Worm (Caenorhabditis elegans): Measurements from ENCODE around the gene F28B12.1.

The F28B12.1 gene

DNA sequence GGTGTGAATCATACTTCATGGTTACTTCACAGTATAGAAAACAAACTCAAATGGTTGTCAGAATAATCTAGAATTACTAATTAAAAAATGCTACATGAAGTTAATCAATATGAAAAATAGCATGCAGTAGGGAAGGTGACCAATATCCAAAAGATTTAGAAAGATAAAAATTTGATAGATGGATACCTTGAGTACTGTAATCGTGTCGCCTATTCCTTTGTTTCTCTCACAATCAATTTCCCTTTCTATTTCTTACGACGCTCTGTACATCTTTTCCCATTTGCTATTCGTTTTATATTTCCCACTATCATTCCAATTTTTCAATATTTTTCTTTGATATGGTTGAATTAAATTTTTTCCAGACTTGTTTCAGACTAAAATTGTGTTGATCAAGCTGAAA, 18.6 kb downstream of the F28B12.1 start, which contains the start of gene B0034.7:
Gene B0034.7 (plus strand): TSS at position 301 of the 400 bp plus-strand sequence.
- TF ChIP-seq ztf-4 (tag; optimal IDR thresholded peaks at IDR 0.05) (no peak), sem-4 (tag; optimal IDR thresholded peaks at IDR 0.05) (no peak), R02D3.7 (tag; optimal IDR thresholded peaks at IDR 0.05) (no peak), unc-62 (GFP tag; optimal IDR thresholded peaks at IDR 0.05) (no peak), mab-5 (tag; optimal IDR thresholded peaks at IDR 0.05) (no peak), nhr-77 (tag; optimal IDR thresholded peaks at IDR 0.05) (no peak), elt-3 (tag; optimal IDR thresholded peaks at IDR 0.05) (no peak), sma-3 (GFP tag; optimal IDR thresholded peaks at IDR 0.05) (no peak), alr-1 (tag; optimal IDR thresholded peaks at IDR 0.05) (no peak), ztf-11 (tag; optimal IDR thresholded peaks at IDR 0.05) (no peak), lsy-2 (tag; optimal IDR thresholded peaks at IDR 0.05) (no peak), mdl-1 (tag; optimal IDR thresholded peaks at IDR 0.05) (no peak), nhr-6 (tag; optimal IDR thresholded peaks at IDR 0.05) (no peak), blmp-1 (tag; optimal IDR thresholded peaks at IDR 0.05; ENCODE audit: insufficient read depth) (no peak), unc-39 (tag; optimal IDR thresholded peaks at IDR 0.05) (no peak), ZK546.5 (tag; optimal IDR thresholded peaks at IDR 0.05) (no peak), zag-1 (tag; optimal IDR thresholded peaks at IDR 0.05) (no peak)

DNA sequence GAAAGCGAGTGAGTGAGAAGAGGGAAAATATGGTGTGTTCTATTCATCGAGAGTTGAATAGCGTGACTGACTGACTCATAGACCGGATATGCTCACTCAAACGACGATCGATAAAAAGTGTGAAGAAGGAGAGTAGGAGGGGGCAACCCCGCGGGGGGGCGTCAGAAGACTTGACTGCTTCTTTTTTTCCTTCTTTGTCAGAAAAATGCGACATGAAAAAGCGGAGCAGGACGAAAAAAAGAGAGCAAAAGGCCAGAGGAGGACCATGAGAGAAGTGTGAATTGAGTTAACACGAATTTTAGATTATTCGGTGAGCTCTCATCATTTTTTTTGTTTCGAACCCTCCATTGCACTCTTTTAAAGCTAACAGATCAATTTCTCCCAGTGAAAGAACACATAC, 19.6 kb downstream of the F28B12.1 start:
- TF ChIP-seq ceh-82 (tag; optimal IDR thresholded peaks at IDR 0.05) = no peak
- TF ChIP-seq sma-9 (GFP tag; optimal IDR thresholded peaks at IDR 0.05) = peak; percentile 34
- no peak for TF ChIP-seq sma-9 (tag; optimal IDR thresholded peaks at IDR 0.05)
- no peak for TF ChIP-seq mbf-1 (tag; optimal IDR thresholded peaks at IDR 0.05)
- peak in 1 of 2 experiments; percentile 6 for TF ChIP-seq lsy-2 (tag; optimal IDR thresholded peaks at IDR 0.05)
- TF ChIP-seq elt-1 (tag; optimal IDR thresholded peaks at IDR 0.05) = no peak
- no peak for TF ChIP-seq lin-11 (tag; optimal IDR thresholded peaks at IDR 0.05)
- no peak for TF ChIP-seq nhr-11 (tag; optimal IDR thresholded peaks at IDR 0.05)
- no peak for TF ChIP-seq alr-1 (tag; optimal IDR thresholded peaks at IDR 0.05)
- no peak for TF ChIP-seq ztf-11 (tag; optimal IDR thresholded peaks at IDR 0.05)
- no peak for TF ChIP-seq ama-1 (optimal IDR thresholded peaks at IDR 0.05)
- peak; percentile 23 for TF ChIP-seq zag-1 (tag; optimal IDR thresholded peaks at IDR 0.05)
- TF ChIP-seq unc-39 (tag; optimal IDR thresholded peaks at IDR 0.05) = no peak

ce11 chrII:5964962-5965361, 22.2 kb downstream of the F28B12.1 start:
- TF ChIP-seq nhr-21 (tag; optimal IDR thresholded peaks at IDR 0.05) (peak; percentile 16), dmd-4 (tag; optimal IDR thresholded peaks at IDR 0.05) (peak; percentile 54), ztf-1 (GFP tag; conservative IDR thresholded peaks at IDR 0.05) (no peak)

- TF ChIP-seq dmd-4 (tag; optimal IDR thresholded peaks at IDR 0.05) (no peak), C34F6.9 (tag; optimal IDR thresholded peaks at IDR 0.05) (peak; percentile 39), nhr-25 (tag; optimal IDR thresholded peaks at IDR 0.05) (no peak), mdl-1 (tag; optimal IDR thresholded peaks at IDR 0.05) (no peak), crh-2 (tag; optimal IDR thresholded peaks at IDR 0.05) (no peak), nhr-12 (tag; optimal IDR thresholded peaks at IDR 0.05) (no peak), ceh-16 (tag; optimal IDR thresholded peaks at IDR 0.05) (no peak), nhr-23 (tag; optimal IDR thresholded peaks at IDR 0.05) (no peak), nhr-10 (tag; optimal IDR thresholded peaks at IDR 0.05) (no peak), elt-3 (tag; optimal IDR thresholded peaks at IDR 0.05) (no peak), snpc-4 (tag; optimal IDR thresholded peaks at IDR 0.05) (peak; percentile 23), alr-1 (tag; optimal IDR thresholded peaks at IDR 0.05) (no peak), ceh-82 (tag; optimal IDR thresholded peaks at IDR 0.05) (no peak), ztf-1 (GFP tag; conservative IDR thresholded peaks at IDR 0.05) (no peak), mab-5 (tag; optimal IDR thresholded peaks at IDR 0.05) (no peak), unc-55 (GFP tag; optimal IDR thresholded peaks at IDR 0.05) (peak; percentile 26), nhr-77 (tag; optimal IDR thresholded peaks at IDR 0.05) (no peak), sem-4 (tag; optimal IDR thresholded peaks at IDR 0.05) (no peak), R02D3.7 (tag; optimal IDR thresholded peaks at IDR 0.05) (no peak), egl-27 (tag; optimal IDR thresholded peaks at IDR 0.05) (no peak), ztf-11 (tag; optimal IDR thresholded peaks at IDR 0.05) (no peak), ZK546.5 (tag; optimal IDR thresholded peaks at IDR 0.05) (no peak), aly-2 (tag; optimal IDR thresholded peaks at IDR 0.05) (no peak), lsy-2 (tag; optimal IDR thresholded peaks at IDR 0.05) (peak in 1 of 2 experiments; percentile 21), elt-1 (tag; optimal IDR thresholded peaks at IDR 0.05) (no peak), skn-1 (tag; optimal IDR thresholded peaks at IDR 0.05) (no peak), gmeb-1 (tag; optimal IDR thresholded peaks at IDR 0.05) (no peak), Y55F3AM.14 (GFP tag; optimal IDR thresholded peaks at IDR 0.05) (no peak), lin-11 (tag; optimal IDR thresholded peaks at IDR 0.05) (peak; percentile 55), sma-9 (GFP tag; optimal IDR thresholded peaks at IDR 0.05) (peak; percentile 2), sma-9 (tag; optimal IDR thresholded peaks at IDR 0.05) (no peak), nhr-21 (tag; optimal IDR thresholded peaks at IDR 0.05) (no peak), mbf-1 (tag; optimal IDR thresholded peaks at IDR 0.05) (no peak), unc-62 (GFP tag; optimal IDR thresholded peaks at IDR 0.05) (no peak), nhr-129 (tag; optimal IDR thresholded peaks at IDR 0.05) (peak; percentile 32), sma-3 (GFP tag; optimal IDR thresholded peaks at IDR 0.05) (no peak), nhr-6 (tag; optimal IDR thresholded peaks at IDR 0.05) (no peak), unc-39 (tag; optimal IDR thresholded peaks at IDR 0.05) (no peak), lin-39 (tag; optimal IDR thresholded peaks at IDR 0.05) (no peak), peb-1 (tag; optimal IDR thresholded peaks at IDR 0.05) (no peak), ztf-4 (tag; optimal IDR thresholded peaks at IDR 0.05) (no peak)
These were observed 23.9 kb downstream of the F28B12.1 start for ce11 chrII:5966637-5967036.

Data from whole organism, L2 larva.